Fruit fly (Drosophila melanogaster): ENCODE results near the gene ssp2.

ssp2 gene

dm6 chr3L:14002524-14003135 lies 37.6 kb downstream of the ssp2 start (continued):
- TF ChIP-seq pita (GFP tag; optimal IDR thresholded peaks at IDR 0.05) (no peak), pnt (GFP tag; optimal IDR thresholded peaks at IDR 0.05) (no peak), tap (tag; optimal IDR thresholded peaks at IDR 0.05) (no peak), CG15479 (GFP tag; optimal IDR thresholded peaks at IDR 0.05) (peak; percentile 51), CG9797 (GFP tag; optimal IDR thresholded peaks at IDR 0.05) (peak; percentile 68), CkIIα-i1 (GFP tag; IDR thresholded peaks at IDR 0.05) (no peak), Ptx1 (GFP tag; IDR thresholded peaks at IDR 0.05) (no peak), Meics (GFP tag; optimal IDR thresholded peaks at IDR 0.05) (no peak), ERR (GFP tag; optimal IDR thresholded peaks at IDR 0.05) (no peak), pum (GFP tag; optimal IDR thresholded peaks at IDR 0.05) (no peak), CG9215 (GFP tag; IDR thresholded peaks at IDR 0.05) (no peak), CG18619 (GFP tag; optimal IDR thresholded peaks at IDR 0.05) (peak; percentile 11), en (GFP tag; optimal IDR thresholded peaks at IDR 0.05) (no peak), CG42726 (GFP tag; IDR thresholded peaks at IDR 0.05; ENCODE audit: partially characterized antibody) (0 out of 2 replicates have a peak, but pooled peaks have one; percentile 46), CG6791 (GFP tag; IDR thresholded peaks at IDR 0.05; ENCODE audit: partially characterized antibody) (no peak), pb (GFP tag; optimal IDR thresholded peaks at IDR 0.05) (no peak), CG33213 (GFP tag; optimal IDR thresholded peaks at IDR 0.05) (no peak), exex (tag; optimal IDR thresholded peaks at IDR 0.05) (peak; percentile 50), CG12391 (tag; optimal IDR thresholded peaks at IDR 0.05) (no peak), Rfx (GFP tag; IDR thresholded peaks at IDR 0.05) (0 out of 2 replicates have a peak, but pooled peaks have one; percentile 16), CG11723 (GFP tag; optimal IDR thresholded peaks at IDR 0.05) (no peak), Atf3 (GFP tag; optimal IDR thresholded peaks at IDR 0.05) (no peak), YL-1 (GFP tag; optimal IDR thresholded peaks at IDR 0.05) (no peak), Nf-YC (tag; optimal IDR thresholded peaks at IDR 0.05) (peak; percentile 30), CG15269 (tag; optimal IDR thresholded peaks at IDR 0.05) (no peak), inv (GFP tag; IDR thresholded peaks at IDR 0.05; ENCODE audit: partially characterized antibody) (no peak), MESR4 (GFP tag; optimal IDR thresholded peaks at IDR 0.05) (peak; percentile 18), usp (GFP tag; optimal IDR thresholded peaks at IDR 0.05) (no peak), pho (GFP tag; optimal IDR thresholded peaks at IDR 0.05) (no peak), CG3407 (GFP tag; optimal IDR thresholded peaks at IDR 0.05) (no peak), repo (GFP tag; optimal IDR thresholded peaks at IDR 0.05) (no peak), CG12071 (GFP tag; optimal IDR thresholded peaks at IDR 0.05) (no peak), CG1832 (GFP tag; optimal IDR thresholded peaks at IDR 0.05) (peak; percentile 62), CG34224 (GFP tag; IDR thresholded peaks at IDR 0.05; ENCODE audit: partially characterized antibody) (no peak), wor (GFP tag; IDR thresholded peaks at IDR 0.05) (no peak), NfI (GFP tag; optimal IDR thresholded peaks at IDR 0.05) (no peak), wdn (GFP tag; IDR thresholded peaks at IDR 0.05) (no peak), CG12744 (GFP tag; optimal IDR thresholded peaks at IDR 0.05) (no peak), danr (GFP tag; IDR thresholded peaks at IDR 0.05) (no peak), Myb (GFP tag; optimal IDR thresholded peaks at IDR 0.05) (no peak), CG2199 (GFP tag; IDR thresholded peaks at IDR 0.05) (peak; percentile 67; the same call in 1 of the 3 replicates), CG11696 (GFP tag; IDR thresholded peaks at IDR 0.05) (no peak), Hr51 (GFP tag; optimal IDR thresholded peaks at IDR 0.05) (peak in 1 of 2 experiments; percentile 13), dati (GFP tag; IDR thresholded peaks at IDR 0.05) (no peak), Asciz (GFP tag; optimal IDR thresholded peaks at IDR 0.05) (no peak), CG18011 (GFP tag; optimal IDR thresholded peaks at IDR 0.05) (no peak), vfl (GFP tag; optimal IDR thresholded peaks at IDR 0.05) (no peak), crp (GFP tag; optimal IDR thresholded peaks at IDR 0.05) (no peak), Hsf (GFP tag; optimal IDR thresholded peaks at IDR 0.05) (no peak), Gsc (GFP tag; IDR thresholded peaks at IDR 0.05) (no peak)
